Fruit fly (Drosophila melanogaster): ENCODE results near the gene CG7991.

dm6 chr3L:1690727-1691413, 16.4 kb downstream of the CG7991 start:
- TF ChIP-seq h (GFP tag; optimal IDR thresholded peaks at IDR 0.05) (peak; percentile 71), usp (GFP tag; optimal IDR thresholded peaks at IDR 0.05) (no peak), Hnf4 (GFP tag; optimal IDR thresholded peaks at IDR 0.05) (peak; percentile 19), br (GFP tag; optimal IDR thresholded peaks at IDR 0.05) (peak; percentile 48), fru (GFP tag; optimal IDR thresholded peaks at IDR 0.05) (peak; percentile 51), CG32264 (GFP tag; optimal IDR thresholded peaks at IDR 0.05) (no peak), HLH106 (tag; optimal IDR thresholded peaks at IDR 0.05) (peak; percentile 45), Sp1 (GFP tag; optimal IDR thresholded peaks at IDR 0.05) (peak; percentile 20), lola (GFP tag; optimal IDR thresholded peaks at IDR 0.05) (no peak), rgr (GFP tag; optimal IDR thresholded peaks at IDR 0.05) (peak; percentile 46)
